Fruit fly (Drosophila melanogaster) Kc167 (cell line): ENCODE results near the gene NijA.

Source experiments
- Myc ChIP-seq: fragments of >200 bp; optimal IDR thresholded peaks from 2 replicates; lab custom pipeline; 2017; ENCODE audit warnings: missing external identifiers
- Sin3A ChIP-seq: fragments of >200 bp; optimal IDR thresholded peaks from 2 replicates; lab custom pipeline; 2018; ENCODE audit warnings: missing external identifiers
- h ChIP-seq: fragments of >200 bp; optimal IDR thresholded peaks from 3 replicates; lab custom pipeline; 2018; ENCODE audit warnings: missing external identifiers
- insv ChIP-seq: fragments of >200 bp; optimal IDR thresholded peaks from 3 replicates; lab custom pipeline; 2018; ENCODE audit warnings: missing external identifiers
- psq ChIP-seq: fragments of >200 bp; optimal IDR thresholded peaks from 2 replicates; lab custom pipeline; 2017; ENCODE audit warnings: missing external identifiers
- ttk ChIP-seq: sonication (Bioruptor generic); optimal IDR thresholded peaks from 2 replicates; lab custom pipeline; 2017; ENCODE audit warnings: missing external identifiers

Gene NijA

DNA sequence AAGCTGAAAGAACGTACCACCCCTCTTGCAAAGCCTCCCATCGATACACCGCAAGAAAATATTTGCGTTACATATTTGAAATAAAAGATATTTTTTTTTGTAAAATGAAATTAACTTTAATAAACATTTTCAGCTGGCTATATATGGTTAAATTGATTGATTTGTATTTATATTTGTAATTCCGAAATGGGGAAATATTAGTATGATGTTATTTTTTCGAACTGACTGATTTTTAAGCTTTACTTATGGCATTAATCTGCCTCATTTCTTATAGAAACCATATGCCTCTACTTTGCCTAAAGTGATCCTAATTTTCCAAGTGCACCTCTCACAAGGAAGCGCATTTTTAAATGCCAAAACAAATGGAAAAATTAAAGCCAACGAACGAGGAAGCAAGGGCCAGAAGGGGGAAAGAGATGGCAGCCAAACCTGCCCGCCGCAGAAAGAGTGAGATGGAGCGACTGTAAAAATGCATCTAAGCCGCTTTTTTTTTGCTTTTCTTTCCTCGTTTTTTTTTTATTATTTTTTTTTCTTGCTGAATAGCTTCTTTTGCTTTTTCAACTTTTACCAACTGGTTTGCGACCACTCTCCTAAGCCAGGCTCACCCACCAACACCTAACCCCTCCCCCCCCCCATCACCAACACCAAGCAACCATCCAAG lies 16.9 kb upstream of the NijA start:
- TF ChIP-seq h (lab: Kevin White, UChicago) (no peak), ttk (no peak), Sin3A (lab: Kevin White, UChicago) (no peak), Myc (no peak), psq (lab: Kevin White, UChicago) (no peak), insv (lab: Kevin White, UChicago) (no peak)

dm6 chr3L:10712005-10712404 lies 15.3 kb upstream of the NijA start:
- no peak for TF ChIP-seq Myc
- no peak for TF ChIP-seq insv (lab: Kevin White, UChicago)
- TF ChIP-seq h (lab: Kevin White, UChicago), result no peak
- TF ChIP-seq Sin3A (lab: Kevin White, UChicago), result no peak
- no peak for TF ChIP-seq psq (lab: Kevin White, UChicago)
- TF ChIP-seq ttk, result no peak

dm6 chr3L:10711352-10711751 lies 14.7 kb upstream of the NijA start:
- TF ChIP-seq h (lab: Kevin White, UChicago) (no peak), insv (lab: Kevin White, UChicago) (no peak), psq (lab: Kevin White, UChicago) (no peak), ttk (no peak), Sin3A (lab: Kevin White, UChicago) (no peak), Myc (no peak)

- TF ChIP-seq h (lab: Kevin White, UChicago), result no peak
- TF ChIP-seq ttk, result no peak
- no peak for TF ChIP-seq insv (lab: Kevin White, UChicago)
- TF ChIP-seq Myc, result no peak
- no peak for TF ChIP-seq Sin3A (lab: Kevin White, UChicago)
- TF ChIP-seq psq (lab: Kevin White, UChicago), result no peak
Observed at dm6 chr3L:10709132-10709531, 12.5 kb upstream of the NijA start.

DNA sequence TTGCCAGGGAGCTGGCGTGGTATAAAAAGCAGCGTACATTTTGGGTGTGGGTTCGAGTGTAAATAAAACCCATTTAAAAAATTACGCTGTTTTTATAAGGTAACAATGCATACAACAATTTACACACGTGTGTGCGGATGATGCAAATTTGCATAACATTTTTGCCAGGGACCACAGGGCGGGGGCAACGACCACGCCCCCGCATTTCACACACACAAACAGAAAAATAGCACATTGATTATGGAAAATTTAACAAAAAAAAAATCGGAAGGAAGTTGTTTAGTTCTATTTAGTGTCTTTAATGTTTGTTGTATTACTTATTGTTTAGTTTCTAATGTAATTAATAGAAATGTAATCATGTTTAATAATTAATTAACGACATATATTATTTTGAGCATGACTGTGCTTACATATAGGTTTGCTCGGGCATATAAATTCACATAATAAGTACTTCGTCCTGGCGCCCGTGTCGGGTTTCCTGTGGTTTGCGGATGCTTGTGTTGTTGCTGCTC lies 7.9 kb upstream of the NijA start:
- TF ChIP-seq Myc (no peak), insv (lab: Kevin White, UChicago) (no peak), Sin3A (lab: Kevin White, UChicago) (no peak), h (lab: Kevin White, UChicago) (no peak), psq (lab: Kevin White, UChicago) (no peak), ttk (no peak)

dm6 chr3L:10702216-10702615 lies 5.5 kb upstream of the NijA start:
- no peak for TF ChIP-seq h (lab: Kevin White, UChicago)
- TF ChIP-seq psq (lab: Kevin White, UChicago), result no peak
- no peak for TF ChIP-seq ttk
- no peak for TF ChIP-seq insv (lab: Kevin White, UChicago)
- no peak for TF ChIP-seq Sin3A (lab: Kevin White, UChicago)
- no peak for TF ChIP-seq Myc

DNA sequence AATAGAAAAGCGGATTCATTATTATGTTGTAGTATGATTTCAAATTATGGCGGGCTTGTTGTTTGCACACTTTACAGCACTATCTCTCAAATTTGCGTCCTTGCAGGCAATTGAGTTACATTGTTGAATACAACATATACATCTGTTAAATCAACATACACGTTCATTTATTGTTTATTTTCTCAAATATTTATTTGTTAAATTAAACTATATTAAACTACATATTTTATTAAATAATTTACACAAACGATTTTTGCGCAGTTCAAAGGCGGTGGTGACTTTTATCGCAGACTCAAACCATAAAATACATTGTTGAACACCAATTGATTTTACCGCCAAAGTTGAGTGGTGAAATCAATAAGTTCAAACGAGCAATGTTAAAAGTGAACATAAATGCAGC lies 1.5 kb upstream of the NijA start:
- TF ChIP-seq ttk (no peak), Myc (no peak), insv (lab: Kevin White, UChicago) (no peak), Sin3A (lab: Kevin White, UChicago) (no peak), h (lab: Kevin White, UChicago) (no peak), psq (lab: Kevin White, UChicago) (no peak)

- no peak for TF ChIP-seq insv (lab: Kevin White, UChicago)
- no peak for TF ChIP-seq Myc
- no peak for TF ChIP-seq ttk
- TF ChIP-seq Sin3A (lab: Kevin White, UChicago), result no peak
- TF ChIP-seq h (lab: Kevin White, UChicago), result no peak
- TF ChIP-seq psq (lab: Kevin White, UChicago), result no peak
Observed at dm6 chr3L:10697413-10698118, 889 bp upstream of the NijA start.

DNA sequence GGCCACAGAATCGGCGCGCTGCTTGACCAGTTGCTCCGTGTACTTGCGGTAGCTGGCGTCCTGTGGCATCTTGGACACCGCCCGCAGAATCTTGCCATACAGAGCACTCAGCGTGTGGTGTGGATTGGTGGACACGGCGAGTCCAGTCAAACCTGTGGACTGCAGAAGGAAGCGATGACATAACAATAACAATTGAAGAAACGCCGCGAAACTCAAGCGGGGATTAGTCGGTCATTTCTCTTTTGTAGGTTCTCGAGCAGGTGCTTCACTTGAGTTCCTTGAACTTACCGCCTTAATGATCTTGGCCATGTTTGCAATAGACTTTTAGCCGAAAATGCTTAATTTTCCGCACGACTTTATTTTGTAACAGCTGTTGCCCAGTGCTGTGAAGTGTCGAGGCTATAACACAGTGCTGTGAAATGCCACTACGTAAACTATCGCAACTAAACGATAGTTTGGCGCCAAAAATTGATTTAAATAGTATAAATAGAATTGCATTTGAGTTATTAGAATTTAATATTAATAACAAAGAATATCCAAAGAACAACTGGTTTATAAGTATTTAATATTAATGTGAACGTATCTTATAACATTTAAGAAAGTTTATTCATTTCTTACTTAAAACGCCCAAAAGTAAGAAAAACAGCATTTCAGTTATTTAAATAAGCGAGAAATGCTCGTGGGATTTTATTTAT lies 2.8 kb downstream of the NijA start, which contains the start of gene ND-13B:
Gene ND-13B, minus strand, starts transcription at position 400 of the 695 bp plus-strand sequence.
- TF ChIP-seq Sin3A (lab: Kevin White, UChicago) (no peak), psq (lab: Kevin White, UChicago) (no peak), ttk (no peak), Myc (no peak), h (lab: Kevin White, UChicago) (no peak), insv (lab: Kevin White, UChicago) (no peak)

DNA sequence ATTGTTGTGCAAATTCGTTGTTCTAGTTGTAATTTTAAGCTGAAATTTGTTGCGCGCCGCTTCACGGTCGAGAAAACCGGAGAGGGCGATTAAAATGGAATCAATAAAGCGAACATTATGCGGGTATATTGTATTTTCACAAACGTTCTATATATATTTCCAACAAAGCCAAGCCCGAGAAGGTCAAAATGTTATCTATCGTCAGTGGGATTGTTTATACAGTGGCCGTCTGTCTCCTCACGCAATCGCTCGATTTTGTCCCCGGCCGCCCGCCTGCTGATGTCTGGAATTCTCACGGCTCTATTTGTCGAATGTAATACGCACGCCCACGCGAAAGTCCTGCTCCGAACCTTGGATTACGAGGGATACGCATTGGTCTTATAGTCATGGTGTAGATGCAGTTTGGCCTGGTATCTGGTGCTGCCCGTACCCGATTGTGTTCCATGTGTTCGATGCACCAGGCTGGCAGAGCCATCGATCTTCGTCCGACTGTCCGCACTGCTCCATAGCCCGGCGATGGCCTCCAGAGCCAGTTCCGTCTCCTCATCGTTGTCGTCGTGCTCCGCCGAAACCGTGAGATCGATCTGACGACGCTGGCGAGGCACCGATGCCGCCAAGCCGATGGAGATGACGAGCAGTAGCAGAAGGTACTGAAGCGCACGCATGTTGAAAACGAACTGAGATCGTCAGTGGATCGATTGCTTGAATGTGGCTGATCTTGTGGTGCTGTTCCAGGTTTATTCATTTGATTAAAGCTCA lies 4.0 kb downstream of the NijA start, which contains the start of gene CG33493:
Gene CG33493, minus strand, starts transcription at position 709 of the 759 bp plus-strand sequence.
- TF ChIP-seq Sin3A (lab: Kevin White, UChicago), result no peak
- no peak for TF ChIP-seq ttk
- no peak for TF ChIP-seq Myc
- no peak for TF ChIP-seq insv (lab: Kevin White, UChicago)
- TF ChIP-seq psq (lab: Kevin White, UChicago), result no peak
- TF ChIP-seq h (lab: Kevin White, UChicago), result no peak

- TF ChIP-seq ttk, result no peak
- no peak for TF ChIP-seq psq (lab: Kevin White, UChicago)
- no peak for TF ChIP-seq h (lab: Kevin White, UChicago)
- TF ChIP-seq Myc, result no peak
- TF ChIP-seq insv (lab: Kevin White, UChicago), result no peak
- TF ChIP-seq Sin3A (lab: Kevin White, UChicago), result no peak
Observed at dm6 chr3L:10690904-10691408, 5.7 kb downstream of the NijA start, which contains the start of gene CG11811. CG11811 (plus strand) TSS chr3L:10691024.
